Worm (Caenorhabditis elegans): ENCODE measurements around the gene rbm-26.
A peak's percentile ranks its signal among the peaks of the same experiment; 100 is the strongest.

Gene rbm-26

DNA sequence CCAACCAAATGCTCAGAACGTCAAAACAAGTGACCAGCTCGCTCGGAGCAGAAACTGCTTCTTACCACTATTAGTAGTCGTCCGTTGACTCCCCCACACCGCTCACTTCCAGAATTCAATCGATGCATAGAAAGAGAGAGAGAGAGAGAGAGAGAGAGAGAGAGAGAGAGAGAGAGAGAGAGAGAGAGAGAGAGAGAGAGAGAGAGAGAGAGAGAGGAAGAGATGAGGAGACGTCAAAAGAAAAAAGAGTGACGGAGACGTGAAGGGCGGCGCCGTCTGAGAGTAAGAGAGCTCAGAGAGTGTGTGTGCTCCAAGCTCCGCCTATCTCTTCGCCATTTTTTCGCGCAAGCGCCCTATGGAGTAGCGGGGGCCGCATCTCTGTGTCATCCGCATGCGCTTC, 43.9 kb downstream of the rbm-26 start, which contains the start of gene ida-1 (continued):
- TF ChIP-seq hmg-11 (tag; optimal IDR thresholded peaks at IDR 0.05): peak; percentile 21
- TF ChIP-seq nhr-77 (tag; optimal IDR thresholded peaks at IDR 0.05): no peak
- TF ChIP-seq nhr-76 (tag; optimal IDR thresholded peaks at IDR 0.05): no peak
- TF ChIP-seq skn-1 (tag; optimal IDR thresholded peaks at IDR 0.05): no peak
- TF ChIP-seq elt-3 (tag; optimal IDR thresholded peaks at IDR 0.05): no peak
- TF ChIP-seq nhr-28 (tag; optimal IDR thresholded peaks at IDR 0.05): no peak
- no peak for TF ChIP-seq nhr-25 (tag; optimal IDR thresholded peaks at IDR 0.05)
- no peak for TF ChIP-seq mml-1 (tag; optimal IDR thresholded peaks at IDR 0.05)

DNA sequence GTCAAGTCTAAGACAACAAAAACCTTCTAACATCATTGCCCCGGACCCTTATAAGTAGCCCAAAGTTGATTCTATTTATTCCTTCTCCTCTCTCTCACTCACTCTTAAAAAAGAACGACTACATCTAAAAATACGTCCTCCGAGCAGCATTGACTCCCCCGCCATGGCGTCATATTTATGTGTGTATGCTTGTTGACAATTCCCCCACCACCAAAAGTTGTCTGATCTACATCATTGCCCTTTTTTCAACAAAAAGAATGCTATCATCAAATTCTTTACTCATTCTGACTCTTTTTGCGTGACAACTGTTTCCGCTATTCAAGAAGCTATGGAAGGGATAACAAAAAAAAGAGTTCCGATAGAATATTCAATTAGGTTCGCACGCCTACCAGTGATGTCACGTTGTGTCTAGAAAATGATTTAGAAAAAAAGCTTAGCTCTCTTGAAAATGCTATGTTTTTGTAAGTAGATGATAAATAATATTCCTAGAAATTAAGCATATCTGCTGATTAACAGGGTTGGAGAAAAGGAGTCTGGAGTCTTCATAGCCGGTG, 46.2 kb downstream of the rbm-26 start:
- TF ChIP-seq fkh-10 (GFP tag; optimal IDR thresholded peaks at IDR 0.05) (peak; percentile 2), fkh-2 (tag; optimal IDR thresholded peaks at IDR 0.05) (no peak), nfya-1 (tag; optimal IDR thresholded peaks at IDR 0.05; ENCODE audit: insufficient read depth) (peak; percentile 48), daf-12 (tag; optimal IDR thresholded peaks at IDR 0.05) (no peak), ama-1 (optimal IDR thresholded peaks at IDR 0.05) (no peak), elt-1 (tag; optimal IDR thresholded peaks at IDR 0.05) (no peak), nhr-77 (tag; optimal IDR thresholded peaks at IDR 0.05) (no peak), egl-27 (tag; optimal IDR thresholded peaks at IDR 0.05) (no peak), tbx-2 (tag; optimal IDR thresholded peaks at IDR 0.05) (no peak)

DNA sequence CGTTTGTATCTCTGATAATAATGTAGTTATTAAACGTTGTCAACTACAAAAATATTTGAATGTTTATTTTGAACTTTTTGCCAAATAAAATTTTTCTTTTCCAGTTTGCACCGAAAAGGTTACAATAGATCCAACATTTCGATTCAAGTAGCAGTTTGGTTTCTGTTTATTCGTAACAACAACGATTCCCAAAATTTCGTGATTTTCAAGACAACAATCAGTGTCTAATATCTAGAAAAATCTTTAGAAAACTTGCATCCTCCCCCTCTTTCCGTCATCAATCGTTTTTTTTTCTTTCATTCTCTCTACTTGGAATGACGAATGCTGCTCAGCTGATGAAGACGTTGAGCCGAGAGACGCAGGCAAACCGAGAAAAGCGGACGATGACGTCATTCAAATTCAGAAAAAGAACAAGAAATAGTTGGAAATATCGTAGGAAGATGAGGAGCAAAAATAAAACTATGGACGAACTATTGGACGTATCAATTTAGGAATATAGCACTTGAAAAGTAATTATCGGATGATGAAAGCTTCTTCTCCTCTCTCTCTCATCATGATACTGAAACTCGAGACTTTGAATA, 47.3 kb downstream of the rbm-26 start:
- TF ChIP-seq skn-1 (tag; optimal IDR thresholded peaks at IDR 0.05) (peak; percentile 55), jun-1 (tag; optimal IDR thresholded peaks at IDR 0.05) (no peak), lin-39 (tag; optimal IDR thresholded peaks at IDR 0.05) (peak; percentile 82), elt-1 (tag; optimal IDR thresholded peaks at IDR 0.05) (peak; percentile 33), ama-1 (optimal IDR thresholded peaks at IDR 0.05) (peak; percentile 71), nhr-11 (tag; optimal IDR thresholded peaks at IDR 0.05) (peak; percentile 71), elt-3 (tag; optimal IDR thresholded peaks at IDR 0.05) (no peak), nhr-12 (tag; optimal IDR thresholded peaks at IDR 0.05) (no peak), ceh-28 (tag; optimal IDR thresholded peaks at IDR 0.05) (peak; percentile 19), fkh-10 (GFP tag; optimal IDR thresholded peaks at IDR 0.05) (peak; percentile 96), lin-15B (tag; optimal IDR thresholded peaks at IDR 0.05) (peak; percentile 19), nfya-1 (tag; optimal IDR thresholded peaks at IDR 0.05; ENCODE audit: insufficient read depth) (peak; percentile 82), pha-4 (tag; optimal IDR thresholded peaks at IDR 0.05) (no peak), tbx-2 (tag; optimal IDR thresholded peaks at IDR 0.05) (no peak), unc-62 (GFP tag; optimal IDR thresholded peaks at IDR 0.05) (peak; percentile 37)

DNA sequence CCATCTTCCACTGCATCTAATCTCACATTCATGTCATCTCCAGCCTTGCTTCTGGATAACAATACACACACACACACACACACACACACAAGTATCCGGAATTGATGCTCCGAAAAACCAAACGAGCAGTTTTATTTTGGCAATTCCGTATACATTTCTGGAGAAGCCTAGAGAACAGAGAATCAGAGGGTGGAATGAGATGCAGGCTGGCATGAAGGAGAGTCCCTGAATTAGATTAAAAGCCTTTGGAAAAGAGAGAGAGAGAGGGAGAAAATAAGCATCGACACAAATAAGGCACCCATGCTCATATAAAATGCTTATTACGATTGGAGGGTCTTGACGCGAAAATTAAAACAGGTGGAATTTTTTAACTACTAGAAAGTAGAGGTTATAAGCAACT, 49.4 kb downstream of the rbm-26 start:
- peak; percentile 7 for TF ChIP-seq nfya-1 (tag; optimal IDR thresholded peaks at IDR 0.05; ENCODE audit: insufficient read depth)
- TF ChIP-seq egl-5 (tag; optimal IDR thresholded peaks at IDR 0.05): peak; percentile 10
- no peak for TF ChIP-seq nhr-25 (tag; optimal IDR thresholded peaks at IDR 0.05)

DNA sequence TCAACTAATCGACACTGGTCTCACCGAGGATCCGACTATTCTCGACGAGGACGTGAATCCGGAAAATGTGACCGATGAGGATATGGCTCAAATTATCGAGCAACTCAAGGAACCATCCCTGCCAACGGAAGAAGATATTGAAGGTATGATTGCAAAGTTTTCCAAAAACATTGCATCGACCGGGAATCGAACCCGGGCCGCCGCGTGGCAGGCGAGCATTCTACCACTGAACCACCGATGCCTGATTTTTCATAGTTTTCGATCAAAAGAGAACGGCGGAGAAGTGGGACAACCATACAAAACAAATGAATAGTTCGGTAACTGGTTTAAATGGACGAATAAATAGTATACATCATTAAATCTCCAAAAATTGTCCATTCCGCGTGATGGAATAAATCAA, 50.5 kb downstream of the rbm-26 start:
- TF ChIP-seq nhr-12 (tag; optimal IDR thresholded peaks at IDR 0.05) (no peak), tbx-2 (tag; optimal IDR thresholded peaks at IDR 0.05) (peak; percentile 3), lsy-12 (tag; optimal IDR thresholded peaks at IDR 0.05) (no peak), pha-4 (tag; optimal IDR thresholded peaks at IDR 0.05) (no peak)

DNA sequence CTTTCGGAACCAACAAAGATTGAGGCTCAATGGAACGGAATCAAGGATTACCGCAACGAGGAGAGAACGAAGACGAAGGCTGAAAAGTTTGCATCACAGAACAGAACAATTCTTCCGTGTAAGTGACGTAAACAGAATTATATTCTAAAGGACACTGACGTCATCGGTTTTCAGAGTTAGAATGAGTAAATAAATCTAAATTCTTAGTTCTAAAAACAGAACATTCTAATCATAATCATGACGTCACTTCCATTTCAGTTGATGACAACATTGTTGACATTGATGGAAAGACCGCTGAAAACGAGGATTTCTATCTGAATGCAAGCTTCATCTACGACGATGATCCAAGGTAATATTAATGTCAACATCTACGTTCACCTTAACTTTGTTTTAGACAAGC, 52.6 kb downstream of the rbm-26 start:
- TF ChIP-seq nhr-67 (tag; optimal IDR thresholded peaks at IDR 0.05) (no peak), nhr-237 (tag; optimal IDR thresholded peaks at IDR 0.05) (no peak), ceh-82 (tag; optimal IDR thresholded peaks at IDR 0.05) (no peak), pqm-1 (tag; optimal IDR thresholded peaks at IDR 0.05) (no peak), lin-15B (tag; optimal IDR thresholded peaks at IDR 0.05) (no peak), fkh-10 (GFP tag; optimal IDR thresholded peaks at IDR 0.05) (no peak), nhr-43 (tag; optimal IDR thresholded peaks at IDR 0.05; ENCODE audit: poor library complexity, severe bottlenecking) (no peak), nhr-77 (tag; optimal IDR thresholded peaks at IDR 0.05) (no peak), egl-5 (tag; optimal IDR thresholded peaks at IDR 0.05) (no peak), nfya-1 (tag; optimal IDR thresholded peaks at IDR 0.05; ENCODE audit: insufficient read depth) (no peak), nhr-25 (tag; optimal IDR thresholded peaks at IDR 0.05) (no peak), pha-4 (tag; optimal IDR thresholded peaks at IDR 0.05) (no peak), eor-1 (tag; optimal IDR thresholded peaks at IDR 0.05) (no peak), skn-1 (tag; optimal IDR thresholded peaks at IDR 0.05) (no peak), mdl-1 (tag; optimal IDR thresholded peaks at IDR 0.05) (no peak), zag-1 (tag; optimal IDR thresholded peaks at IDR 0.05) (no peak), elt-2 (tag; optimal IDR thresholded peaks at IDR 0.05) (no peak), elt-1 (tag; optimal IDR thresholded peaks at IDR 0.05) (no peak)

Data from whole organism, L3 larva.